Fruit fly (Drosophila melanogaster) whole organism, embryonic: ENCODE data around the gene CG42854.
A peak's percentile ranks its signal among the peaks of the same experiment; 100 is the strongest.

Experiments used
- Atf6 ChIP-seq: fragments of 200-800 bp; sonication (Bioruptor generic); IDR thresholded peaks from 2 replicates; pipeline ENCODE4 v1.3.6; 2022; ENCODE audit warnings: missing biosample characterization, missing genetic modification characterization
- CG10267 ChIP-seq: fragments of 200-800 bp; sonication (Bioruptor generic); optimal IDR thresholded peaks from 2 replicates; lab custom pipeline; 2018; ENCODE audit warnings: missing biosample characterization, mild to moderate bottlenecking, missing genetic modification characterization, moderate library complexity
- CG10366 ChIP-seq: fragments of 200-800 bp; sonication (Bioruptor generic); IDR thresholded peaks from 2 replicates; pipeline ENCODE4 v1.3.6; 2022; ENCODE audit warnings: missing biosample characterization, missing genetic modification characterization
- CG12071 ChIP-seq: fragments of 200-800 bp; sonication (Bioruptor generic); optimal IDR thresholded peaks from 3 replicates; lab custom pipeline; 2018; ENCODE audit warnings: missing biosample characterization, mild to moderate bottlenecking, missing genetic modification characterization
- CG12219 ChIP-seq: fragments of 200-800 bp; sonication (Bioruptor generic); optimal IDR thresholded peaks from 3 replicates; lab custom pipeline; 2018; ENCODE audit warnings: missing biosample characterization, mild to moderate bottlenecking, missing genetic modification characterization
- CG13287 ChIP-seq: fragments of 200-800 bp; sonication (Bioruptor generic); IDR thresholded peaks from 2 replicates; pipeline ENCODE4 v1.3.6; 2022; ENCODE audit warnings: missing biosample characterization, missing genetic modification characterization; ENCODE audit not compliant: partially characterized antibody
- CG15073 ChIP-seq: fragments of 200-800 bp; sonication (Bioruptor generic); optimal IDR thresholded peaks from 2 replicates; lab custom pipeline; 2016; ENCODE audit warnings: missing biosample characterization, missing genetic modification characterization
- CG17612 ChIP-seq: fragments of 200-800 bp; sonication (Bioruptor generic); IDR thresholded peaks from 2 replicates; pipeline ENCODE4 v1.3.6; 2022; ENCODE audit warnings: missing biosample characterization, missing genetic modification characterization
- CG17829 ChIP-seq: fragments of 200-800 bp; optimal IDR thresholded peaks from 2 replicates; lab custom pipeline; 2019; ENCODE audit warnings: missing biosample characterization, mild to moderate bottlenecking, missing genetic modification characterization, moderate library complexity
- CG18599 ChIP-seq: fragments of 200-800 bp; sonication (Bioruptor generic); optimal IDR thresholded peaks from 3 replicates; lab custom pipeline; 2017; ENCODE audit warnings: missing biosample characterization, missing genetic modification characterization, mild to moderate bottlenecking, moderate library complexity, missing genetic modification reagents
- CG31441 ChIP-seq: fragments of 200-800 bp; sonication (Bioruptor generic); IDR thresholded peaks from 2 replicates; pipeline ENCODE4 v1.3.6; 2022; ENCODE audit warnings: missing biosample characterization, missing genetic modification characterization
- CG34224 ChIP-seq: fragments of 200-800 bp; sonication (Bioruptor generic); IDR thresholded peaks from 3 replicates; pipeline ENCODE4 v1.3.6; 2022; ENCODE audit warnings: missing biosample characterization, missing genetic modification characterization; ENCODE audit not compliant: partially characterized antibody
- CG34376 ChIP-seq: fragments of 200-800 bp; sonication (Bioruptor generic); optimal IDR thresholded peaks from 2 replicates; lab custom pipeline; 2018; ENCODE audit warnings: missing biosample characterization, mild to moderate bottlenecking, missing genetic modification characterization
- CG4282 ChIP-seq: fragments of 200-800 bp; sonication (Bioruptor generic); optimal IDR thresholded peaks from 2 replicates; lab custom pipeline; 2016; ENCODE audit warnings: missing biosample characterization, missing genetic modification characterization
- CG8388 ChIP-seq: fragments of 200-800 bp; sonication (Bioruptor generic); optimal IDR thresholded peaks from 2 replicates; lab custom pipeline; 2019; ENCODE audit warnings: missing biosample characterization, mild to moderate bottlenecking, missing genetic modification characterization, moderate library complexity
- D ChIP-seq, 2 experiments: fragments of 200-800 bp in 1 of 2; fragments of >200 bp in 1 of 2; sonication (Bioruptor generic) in 1 of 2; optimal IDR thresholded peaks; 2 replicates in 1 of 2; 3 replicates in 1 of 2; lab custom pipeline; 2017; ENCODE audit warnings: mild to moderate bottlenecking in 1 of 2, missing biosample characterization in 1 of 2, missing genetic modification characterization in 1 of 2, missing genetic modification reagents in 1 of 2
- Dad ChIP-seq: fragments of 200-800 bp; sonication (Bioruptor generic); optimal IDR thresholded peaks from 3 replicates; lab custom pipeline; 2016; ENCODE audit warnings: missing biosample characterization, missing genetic modification characterization
- Lhr ChIP-seq: fragments of 200-800 bp; sonication (Bioruptor generic); optimal IDR thresholded peaks from 3 replicates; lab custom pipeline; 2017; ENCODE audit warnings: mild to moderate bottlenecking, missing biosample characterization, missing genetic modification reagents, missing genetic modification characterization
- Tbp ChIP-seq: fragments of >200 bp; optimal IDR thresholded peaks from 2 replicates; lab custom pipeline; 2018; ENCODE audit warnings: missing biosample characterization, missing genetic modification characterization
- Trl ChIP-seq, 3 experiments: fragments of >200 bp in 2 of 3; fragments of 200-800 bp in 1 of 3; sonication (Bioruptor generic) in 1 of 3; optimal IDR thresholded peaks; 2 replicates in 1 of 3; 3 replicates in 2 of 3; lab custom pipeline; 2016 to 2017; ENCODE audit warnings: missing biosample characterization in 1 of 3, missing genetic modification characterization in 1 of 3
- YL-1 ChIP-seq: fragments of 200-800 bp; sonication (Bioruptor generic); optimal IDR thresholded peaks from 3 replicates; lab custom pipeline; 2017; ENCODE audit warnings: missing biosample characterization, mild to moderate bottlenecking, missing genetic modification characterization
- bowl ChIP-seq: fragments of 200-800 bp; sonication (Bioruptor generic); IDR thresholded peaks from 2 replicates; pipeline ENCODE4 v1.3.6; 2022; ENCODE audit warnings: missing biosample characterization, missing genetic modification characterization
- corto ChIP-seq: fragments of 200-800 bp; sonication (Bioruptor generic); optimal IDR thresholded peaks from 2 replicates; lab custom pipeline; 2016; ENCODE audit warnings: missing biosample characterization, mild to moderate bottlenecking, missing genetic modification characterization, moderate library complexity
- cwo ChIP-seq: fragments of 200-800 bp; sonication (Bioruptor generic); optimal IDR thresholded peaks from 3 replicates; lab custom pipeline; 2017; ENCODE audit warnings: missing biosample characterization, missing genetic modification characterization, mild to moderate bottlenecking, moderate library complexity, missing genetic modification reagents
- dysf ChIP-seq: fragments of 200-800 bp; sonication (Bioruptor generic); IDR thresholded peaks from 3 replicates; pipeline ENCODE4 v1.3.6; 2022; ENCODE audit warnings: missing biosample characterization, missing genetic modification characterization
- exex ChIP-seq: fragments of 200-800 bp; sonication (Bioruptor generic); optimal IDR thresholded peaks from 4 replicates; lab custom pipeline; 2018; ENCODE audit warnings: missing biosample characterization, mild to moderate bottlenecking, missing genetic modification characterization, moderate library complexity
- eyg ChIP-seq: fragments of 200-800 bp; sonication (Bioruptor generic); optimal IDR thresholded peaks from 3 replicates; lab custom pipeline; 2016; ENCODE audit warnings: missing biosample characterization, missing genetic modification characterization
- grau ChIP-seq: fragments of 200-800 bp; optimal IDR thresholded peaks from 3 replicates; lab custom pipeline; 2019; ENCODE audit warnings: missing biosample characterization, mild to moderate bottlenecking, missing genetic modification characterization, moderate library complexity
- grn ChIP-seq: fragments of 200-800 bp; sonication (Bioruptor generic); optimal IDR thresholded peaks from 3 replicates; lab custom pipeline; 2017; ENCODE audit warnings: missing biosample characterization, missing genetic modification characterization
- kah ChIP-seq: fragments of 200-800 bp; sonication (Bioruptor generic); optimal IDR thresholded peaks from 2 replicates; lab custom pipeline; 2018; ENCODE audit warnings: missing biosample characterization, mild to moderate bottlenecking, missing genetic modification characterization
- lab ChIP-seq: fragments of 200-800 bp; sonication (Bioruptor generic); optimal IDR thresholded peaks from 3 replicates; lab custom pipeline; 2017; ENCODE audit warnings: missing biosample characterization, missing genetic modification characterization, mild to moderate bottlenecking, moderate library complexity, missing genetic modification reagents
- luna ChIP-seq: fragments of 200-800 bp; sonication (Bioruptor generic); optimal IDR thresholded peaks from 2 replicates; lab custom pipeline; 2016; ENCODE audit warnings: missing biosample characterization, missing genetic modification characterization
- mirr ChIP-seq: fragments of 200-800 bp; sonication (Bioruptor generic); optimal IDR thresholded peaks from 3 replicates; lab custom pipeline; 2018; ENCODE audit warnings: missing biosample characterization, mild to moderate bottlenecking, missing genetic modification characterization
- nau ChIP-seq: fragments of 200-800 bp; sonication (Bioruptor generic); optimal IDR thresholded peaks from 3 replicates; lab custom pipeline; 2017; ENCODE audit warnings: missing biosample characterization, mild to moderate bottlenecking, missing genetic modification characterization, missing genetic modification reagents
- nerfin-1 ChIP-seq: fragments of 200-800 bp; sonication (Bioruptor generic); optimal IDR thresholded peaks from 3 replicates; lab custom pipeline; 2019; ENCODE audit warnings: missing biosample characterization, mild to moderate bottlenecking, missing genetic modification characterization, moderate library complexity
- onecut ChIP-seq: fragments of 200-800 bp; sonication (Bioruptor generic); IDR thresholded peaks from 2 replicates; pipeline ENCODE4 v1.3.6; 2022; ENCODE audit warnings: missing biosample characterization, missing genetic modification characterization
- pum ChIP-seq: fragments of 200-800 bp; sonication (Bioruptor generic); optimal IDR thresholded peaks from 2 replicates; lab custom pipeline; 2016; ENCODE audit warnings: missing biosample characterization, missing genetic modification characterization
- rib ChIP-seq: fragments of 200-800 bp; sonication (Bioruptor generic); IDR thresholded peaks from 2 replicates; pipeline ENCODE4 v1.3.6; 2022; ENCODE audit warnings: missing biosample characterization, missing genetic modification characterization
- row ChIP-seq: fragments of 200-800 bp; sonication (Bioruptor generic); IDR thresholded peaks from 3 replicates; pipeline ENCODE4 v1.3.6; 2022; ENCODE audit warnings: missing biosample characterization, missing genetic modification characterization
- schlank ChIP-seq: fragments of 200-800 bp; sonication (Bioruptor generic); optimal IDR thresholded peaks from 2 replicates; lab custom pipeline; 2018; ENCODE audit warnings: missing biosample characterization, mild to moderate bottlenecking, missing genetic modification characterization
- sd ChIP-seq: fragments of 200-800 bp; sonication (Bioruptor generic); optimal IDR thresholded peaks from 3 replicates; lab custom pipeline; 2018; ENCODE audit warnings: missing biosample characterization, mild to moderate bottlenecking, missing genetic modification characterization, moderate library complexity
- ssp ChIP-seq: fragments of 200-800 bp; sonication (Bioruptor generic); IDR thresholded peaks from 2 replicates; pipeline ENCODE4 v1.3.6; 2022; ENCODE audit warnings: missing biosample characterization, missing genetic modification characterization
- sug ChIP-seq: fragments of 200-800 bp; optimal IDR thresholded peaks from 2 replicates; lab custom pipeline; 2019; ENCODE audit warnings: missing biosample characterization, mild to moderate bottlenecking, missing genetic modification characterization, moderate library complexity
- unc-4 ChIP-seq: fragments of 200-800 bp; sonication (Bioruptor generic); IDR thresholded peaks from 2 replicates; pipeline ENCODE4 v1.3.6; 2022; ENCODE audit warnings: missing biosample characterization, missing genetic modification characterization; ENCODE audit not compliant: partially characterized antibody

CG42854 gene

DNA sequence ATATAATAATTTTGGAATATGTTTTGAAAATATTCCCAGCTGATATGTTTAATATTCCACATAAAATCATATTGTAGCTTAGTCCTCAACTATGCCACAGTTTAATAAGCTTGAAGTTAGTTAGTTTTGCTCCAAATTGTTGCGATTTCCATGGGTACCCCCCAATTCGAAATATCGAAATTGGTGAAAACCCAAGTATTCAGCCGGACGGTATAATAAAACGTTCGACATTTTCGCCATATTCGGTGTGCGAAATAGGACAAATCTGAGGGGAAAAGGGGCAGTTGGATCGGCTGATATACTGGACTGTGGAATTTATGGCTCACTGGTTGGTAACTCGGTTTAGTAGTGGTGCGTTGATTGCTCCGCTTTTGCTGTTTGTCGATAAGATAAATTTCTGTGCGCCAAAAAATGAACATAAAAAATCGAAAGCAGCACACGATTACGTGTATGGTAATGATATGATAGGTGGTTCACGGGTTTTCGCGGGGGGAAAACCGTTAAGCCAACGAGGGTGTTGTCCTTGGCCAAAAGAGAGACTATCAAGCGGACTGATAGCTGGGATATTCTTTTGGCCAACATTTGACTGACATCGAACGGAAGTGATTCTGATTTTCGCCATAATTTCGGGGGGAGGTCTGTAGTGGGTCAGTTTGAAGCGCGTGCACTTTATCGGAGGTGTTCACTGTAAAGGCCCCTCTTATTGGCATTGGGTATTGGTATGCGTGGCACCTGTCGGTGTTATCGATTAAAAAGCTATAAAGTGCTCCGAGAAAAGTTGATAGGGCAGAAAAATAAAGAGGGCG is 43.5 kb upstream of the CG42854 start (continued):
- TF ChIP-seq sd (tag; lab: Kevin White, UChicago), result peak; percentile 68
- no peak for TF ChIP-seq luna (GFP tag; lab: Kevin White, UChicago)
- peak; percentile 61 for TF ChIP-seq grau (tag; lab: Kevin White, UChicago)
- peak; percentile 1 for TF ChIP-seq CG18599 (GFP tag; lab: Kevin White, UChicago)
- peak; percentile 92 for TF ChIP-seq sug
- TF ChIP-seq exex (tag; lab: Kevin White, UChicago), result peak; percentile 91
- peak; percentile 66 for TF ChIP-seq CG34376 (GFP tag; lab: Kevin White, UChicago)
- TF ChIP-seq schlank (tag; lab: Kevin White, UChicago), result no peak
- TF ChIP-seq dysf, result no peak
- TF ChIP-seq rib (GFP tag; lab: Robert Waterston, UW), result peak; percentile 11; the same call in 1 of the 2 replicates
- TF ChIP-seq Atf6 (GFP tag; lab: Robert Waterston, UW), result 0 out of 2 replicates have a peak, but pooled peaks have one; percentile 31
- peak; percentile 18; the same call in 1 of the 3 replicates for TF ChIP-seq row
- TF ChIP-seq, all 482 proteins: peak for 17

DNA sequence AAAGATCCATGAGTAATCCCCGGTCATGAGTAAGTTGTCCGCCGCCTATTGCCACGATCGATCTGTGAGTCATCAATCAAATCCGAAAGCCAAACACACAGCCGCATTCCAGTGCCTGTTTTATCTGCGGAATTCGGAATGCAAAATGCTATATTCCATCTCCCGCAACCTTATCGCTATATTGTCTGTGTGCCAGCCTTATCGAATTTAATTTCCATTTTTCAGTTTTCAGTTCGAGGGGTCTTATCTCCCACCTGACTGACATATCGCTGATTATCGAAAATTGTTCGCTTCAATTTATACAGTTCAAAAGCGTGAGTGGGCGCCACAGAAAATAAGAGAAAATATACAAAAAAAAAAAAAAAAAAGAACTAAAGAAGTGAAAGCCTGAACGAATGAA is 42.4 kb upstream of the CG42854 start:
- TF ChIP-seq lab (GFP tag; lab: Kevin White, UChicago) (peak; percentile 18), CG10366 (no peak), D (optimal IDR thresholded peaks at IDR 0.05; lab: Kevin White, UChicago) (no peak), D (GFP tag; optimal IDR thresholded peaks at IDR 0.05; lab: Kevin White, UChicago) (no peak), bowl (GFP tag; lab: Robert Waterston, UW) (no peak), unc-4 (GFP tag; lab: Robert Waterston, UW) (no peak), ssp (GFP tag; lab: Robert Waterston, UW) (no peak), exex (tag; lab: Kevin White, UChicago) (peak; percentile 72), Tbp (no peak), grn (peak; percentile 79), Lhr (GFP tag; lab: Kevin White, UChicago) (no peak), kah (GFP tag; lab: Kevin White, UChicago) (no peak), Dad (GFP tag; lab: Kevin White, UChicago) (no peak), eyg (GFP tag; lab: Kevin White, UChicago) (no peak), pum (no peak), onecut (GFP tag; lab: Robert Waterston, UW) (no peak), corto (no peak), CG31441 (no peak), mirr (peak; percentile 61), CG12071 (GFP tag; lab: Kevin White, UChicago) (no peak), YL-1 (GFP tag; lab: Kevin White, UChicago) (no peak), sd (tag; lab: Kevin White, UChicago) (peak; percentile 87), CG10267 (no peak), CG8388 (GFP tag; lab: Kevin White, UChicago) (no peak), CG15073 (GFP tag; lab: Kevin White, UChicago) (no peak), Trl (optimal IDR thresholded peaks at IDR 0.05; lab: Kevin White, UChicago) (no peak), Trl (GFP tag; optimal IDR thresholded peaks at IDR 0.05; lab: Kevin White, UChicago) (no peak), CG4282 (GFP tag; lab: Kevin White, UChicago) (no peak), sug (peak; percentile 28), CG12219 (GFP tag; lab: Kevin White, UChicago) (no peak), CG17612 (GFP tag; lab: Robert Waterston, UW) (no peak), cwo (GFP tag; lab: Kevin White, UChicago) (peak; percentile 24), nau (GFP tag; lab: Kevin White, UChicago) (no peak), nerfin-1 (tag; lab: Kevin White, UChicago) (no peak), CG13287 (GFP tag; lab: Robert Waterston, UW) (no peak), CG17829 (tag; lab: Kevin White, UChicago) (no peak), CG34224 (GFP tag; lab: Robert Waterston, UW) (no peak)
